Fruit fly (Drosophila melanogaster): ENCODE data around the gene ND-B14.5A.

The ND-B14.5A gene

DNA sequence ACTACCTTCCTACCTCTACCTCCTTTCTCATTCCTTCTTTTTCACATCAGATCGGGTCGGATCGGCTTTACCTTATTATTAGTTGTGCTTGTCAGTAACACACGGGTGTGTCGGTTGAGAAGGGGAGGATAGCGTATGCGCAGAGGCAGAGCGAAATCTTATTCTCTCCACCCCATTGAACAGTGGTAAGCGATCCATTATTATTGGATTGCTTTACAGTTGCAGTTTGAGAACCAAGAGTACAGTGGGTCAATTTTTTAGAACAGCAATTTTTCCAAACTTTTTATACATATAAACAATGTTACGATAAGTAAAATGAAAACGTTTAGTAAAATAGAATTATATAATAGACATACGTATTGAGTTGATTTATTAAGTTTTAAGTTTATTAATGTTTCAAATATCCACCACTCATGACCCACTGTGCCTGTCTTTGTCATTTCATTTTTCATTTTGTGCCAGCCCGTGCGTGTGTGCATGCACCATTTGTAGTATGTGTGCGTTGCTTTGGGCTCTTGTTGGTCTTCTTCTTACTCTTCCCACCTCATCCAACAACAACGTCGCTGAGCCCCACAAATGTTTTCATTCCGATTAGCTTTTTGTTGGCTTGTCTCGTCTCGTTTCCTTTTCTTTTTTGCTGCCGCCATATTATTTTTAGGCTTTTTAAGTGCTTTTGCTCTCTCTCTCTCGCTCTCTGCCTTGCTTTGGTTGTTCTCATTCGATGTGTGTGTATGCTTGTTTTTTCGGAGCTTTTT lies 34.6 kb upstream of the ND-B14.5A start (continued):
- TF ChIP-seq odd (GFP tag; optimal IDR thresholded peaks at IDR 0.05) (peak; percentile 99), cato (GFP tag; optimal IDR thresholded peaks at IDR 0.05; ENCODE audit: borderline replicate concordance) (peak; percentile 97), CG16779 (GFP tag; IDR thresholded peaks at IDR 0.05) (peak; percentile 95), CG1602 (GFP tag; optimal IDR thresholded peaks at IDR 0.05) (peak; percentile 99), PHDP (tag; optimal IDR thresholded peaks at IDR 0.05) (peak; percentile 100), CG30403 (GFP tag; optimal IDR thresholded peaks at IDR 0.05) (peak; percentile 97), gro (GFP tag; optimal IDR thresholded peaks at IDR 0.05) (peak; percentile 92), Bdp1 (GFP tag; optimal IDR thresholded peaks at IDR 0.05) (peak; percentile 87), Dip3 (GFP tag; optimal IDR thresholded peaks at IDR 0.05) (peak; percentile 97), lbe (GFP tag; optimal IDR thresholded peaks at IDR 0.05) (peak; percentile 98), Hand (GFP tag; optimal IDR thresholded peaks at IDR 0.05) (peak; percentile 100), CG4404 (GFP tag; IDR thresholded peaks at IDR 0.05) (peak; percentile 99), unpg (GFP tag; optimal IDR thresholded peaks at IDR 0.05) (peak; percentile 100), oc (tag; optimal IDR thresholded peaks at IDR 0.05) (peak; percentile 99), CG32772 (GFP tag; IDR thresholded peaks at IDR 0.05) (peak; percentile 98), CG1792 (GFP tag; optimal IDR thresholded peaks at IDR 0.05) (peak; percentile 75), Sox102F (GFP tag; optimal IDR thresholded peaks at IDR 0.05) (peak; percentile 99), Max (GFP tag; optimal IDR thresholded peaks at IDR 0.05) (peak; percentile 98), aop (GFP tag; IDR thresholded peaks at IDR 0.05) (peak; percentile 54; the same call in 1 of the 2 replicates), CG10274 (GFP tag; optimal IDR thresholded peaks at IDR 0.05) (peak; percentile 96), trem (tag; optimal IDR thresholded peaks at IDR 0.05) (peak; percentile 97), Xrp1 (GFP tag; IDR thresholded peaks at IDR 0.05) (peak; percentile 99), Dp (GFP tag; optimal IDR thresholded peaks at IDR 0.05) (peak; percentile 8), luna (GFP tag; optimal IDR thresholded peaks at IDR 0.05) (peak; percentile 69), Lpt (GFP tag; optimal IDR thresholded peaks at IDR 0.05) (no peak), Kr (GFP tag; optimal IDR thresholded peaks at IDR 0.05) (peak; percentile 97), CG9215 (GFP tag; IDR thresholded peaks at IDR 0.05) (peak; percentile 98), amos (GFP tag; IDR thresholded peaks at IDR 0.05; ENCODE audit: partially characterized antibody) (0 out of 2 replicates have a peak, but pooled peaks have one; percentile 5), CG5953 (GFP tag; IDR thresholded peaks at IDR 0.05) (peak; percentile 96), B-H2 (GFP tag; optimal IDR thresholded peaks at IDR 0.05) (peak; percentile 99), YL-1 (GFP tag; optimal IDR thresholded peaks at IDR 0.05) (peak; percentile 96), corto (GFP tag; optimal IDR thresholded peaks at IDR 0.05) (peak; percentile 97), toy (GFP tag; IDR thresholded peaks at IDR 0.05) (peak; percentile 98), Sin3A (optimal IDR thresholded peaks at IDR 0.05) (no peak), sima (GFP tag; optimal IDR thresholded peaks at IDR 0.05) (peak; percentile 89), ham (GFP tag; IDR thresholded peaks at IDR 0.05) (peak; percentile 94), disco-r (GFP tag; optimal IDR thresholded peaks at IDR 0.05) (peak; percentile 94), HLHmδ (GFP tag; optimal IDR thresholded peaks at IDR 0.05) (no peak), CG6791 (GFP tag; IDR thresholded peaks at IDR 0.05; ENCODE audit: partially characterized antibody) (peak; percentile 68; the same call in 1 of the 3 replicates), CHES-1-like (GFP tag; optimal IDR thresholded peaks at IDR 0.05) (peak; percentile 87), wor (GFP tag; IDR thresholded peaks at IDR 0.05) (peak; percentile 99), CG12236 (GFP tag; optimal IDR thresholded peaks at IDR 0.05) (peak; percentile 90), crp (GFP tag; optimal IDR thresholded peaks at IDR 0.05) (peak in 1 of 2 experiments; percentile 65), so (GFP tag; IDR thresholded peaks at IDR 0.05) (peak; percentile 99), ERR (GFP tag; optimal IDR thresholded peaks at IDR 0.05) (peak; percentile 94), tio (GFP tag; optimal IDR thresholded peaks at IDR 0.05) (peak; percentile 99), Dfd (GFP tag; optimal IDR thresholded peaks at IDR 0.05) (no peak), E2f1 (GFP tag; IDR thresholded peaks at IDR 0.05) (peak; percentile 98), CG31365 (tag; optimal IDR thresholded peaks at IDR 0.05) (peak; percentile 93), nerfin-1 (tag; optimal IDR thresholded peaks at IDR 0.05) (peak; percentile 99)
